Fruit fly (Drosophila melanogaster) whole organism: ENCODE results near the gene HLH4C.

Source experiments
- pan ChIP-seq: fragments of >200 bp; optimal IDR thresholded peaks from 2 replicates; lab custom pipeline; 2017
- usp ChIP-seq: fragments of >200 bp; optimal IDR thresholded peaks from 2 replicates; lab custom pipeline; 2017; ENCODE audit warnings: missing biosample characterization, missing genetic modification characterization, mixed read lengths

DNA sequence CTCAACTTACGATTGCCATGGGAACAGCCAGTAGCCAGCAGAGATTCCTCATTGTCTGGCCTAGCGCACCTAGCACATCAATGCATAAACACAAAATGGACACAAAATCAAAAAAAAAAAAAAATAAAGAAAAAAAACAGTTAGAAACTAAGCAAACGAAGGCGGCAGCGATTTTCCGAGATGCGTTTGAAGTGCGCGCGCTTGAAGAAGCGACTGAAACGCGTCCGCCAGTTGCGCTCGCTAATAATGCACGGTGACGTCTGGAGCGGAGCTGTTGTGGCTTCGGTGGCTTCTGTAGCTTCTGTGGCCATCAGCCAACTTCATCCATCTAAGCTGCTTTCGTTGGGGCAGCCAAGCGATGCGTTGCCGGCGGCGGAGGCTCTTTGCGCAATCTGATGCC, 7.2 kb upstream of the HLH4C start, which contains the start of gene CG15473:
- TF ChIP-seq pan (lab: Kevin White, UChicago) (no peak), usp (GFP tag; lab: Kevin White, UChicago) (no peak)
